Fruit fly (Drosophila melanogaster) whole organism, pupa: ENCODE data around the gene Pld3.

Experiments used
- CG12605 ChIP-seq: fragments of 200-800 bp; sonication (Bioruptor generic); IDR thresholded peaks from 2 replicates; pipeline ENCODE4 v1.3.6; 2022; ENCODE audit warnings: missing biosample characterization, missing genetic modification characterization
- CG32121 ChIP-seq: fragments of 200-800 bp; sonication (Bioruptor generic); IDR thresholded peaks from 2 replicates; pipeline ENCODE4 v1.3.6; 2022; ENCODE audit warnings: missing biosample characterization, missing genetic modification characterization
- Pif1A ChIP-seq: fragments of 200-800 bp; sonication (Bioruptor generic); optimal IDR thresholded peaks from 3 replicates; lab custom pipeline; 2016; ENCODE audit warnings: missing biosample characterization, missing genetic modification characterization
- fd96Ca ChIP-seq: fragments of 200-800 bp; sonication (Bioruptor generic); IDR thresholded peaks from 3 replicates; pipeline ENCODE4 v1.3.6; 2022; ENCODE audit warnings: missing biosample characterization, missing genetic modification characterization

dm6 chr2L:21109680-21110079, 49.0 kb upstream of the Pld3 start:
- TF ChIP-seq CG32121 (GFP tag; lab: Robert Waterston, UW) (no peak), fd96Ca (GFP tag; lab: Robert Waterston, UW) (no peak), Pif1A (GFP tag; lab: Kevin White, UChicago) (no peak), CG12605 (no peak)
